Worm (Caenorhabditis elegans) whole organism, late embryonic: ENCODE results near the gene F45G2.7.

Experiments
- C08G9.2 ChIP-seq: sonication (generic microtip); optimal IDR thresholded peaks from 2 replicates; lab custom pipeline; 2016; ENCODE audit warnings: mild to moderate bottlenecking, missing genetic modification characterization, moderate library complexity, missing compliant biosample characterization
- K09A11.1 ChIP-seq: sonication (generic microtip); optimal IDR thresholded peaks from 2 replicates; lab custom pipeline; 2017; ENCODE audit warnings: antibody characterized with exemption, mild to moderate bottlenecking, missing genetic modification characterization, missing compliant biosample characterization; ENCODE audit not compliant: insufficient read depth
- T23F11.4 ChIP-seq: fragments of 200-800 bp; sonication (Bioruptor generic); optimal IDR thresholded peaks from 2 replicates; lab custom pipeline; 2018; ENCODE audit warnings: mild to moderate bottlenecking, missing genetic modification characterization, missing compliant biosample characterization
- Y22D7AL.16 ChIP-seq: sonication (generic microtip); optimal IDR thresholded peaks from 2 replicates; lab custom pipeline; 2016; ENCODE audit warnings: missing genetic modification characterization, missing compliant biosample characterization
- ama-1 ChIP-seq: fragments of 150-350 bp; optimal IDR thresholded peaks from 2 replicates; lab custom pipeline; 2014
- ceh-18 ChIP-seq: sonication (generic microtip); optimal IDR thresholded peaks from 2 replicates; lab custom pipeline; 2016; ENCODE audit warnings: missing genetic modification characterization, missing compliant biosample characterization
- ceh-19 ChIP-seq: fragments of 200-800 bp; sonication (Bioruptor generic); optimal IDR thresholded peaks from 2 replicates; lab custom pipeline; 2018; ENCODE audit warnings: mild to moderate bottlenecking, missing genetic modification characterization, missing compliant biosample characterization
- ceh-24 ChIP-seq: sonication (generic microtip); optimal IDR thresholded peaks from 2 replicates; lab custom pipeline; 2016; ENCODE audit warnings: mild to moderate bottlenecking, missing genetic modification characterization, missing compliant biosample characterization
- ceh-30 ChIP-seq: fragments of 150-350 bp; optimal IDR thresholded peaks from 2 replicates; lab custom pipeline; 2014; ENCODE audit warnings: missing biosample characterization, missing genetic modification characterization
- ceh-31 ChIP-seq: sonication (generic microtip); optimal IDR thresholded peaks from 2 replicates; lab custom pipeline; 2016; ENCODE audit warnings: missing genetic modification characterization, missing compliant biosample characterization
- ceh-34 ChIP-seq: sonication (generic microtip); optimal IDR thresholded peaks from 2 replicates; lab custom pipeline; 2016; ENCODE audit warnings: mild to moderate bottlenecking, missing genetic modification characterization, missing compliant biosample characterization
- ceh-48 ChIP-seq: sonication (generic microtip); optimal IDR thresholded peaks from 2 replicates; lab custom pipeline; 2016; ENCODE audit warnings: missing genetic modification characterization, inconsistent platforms, missing compliant biosample characterization
- ceh-6 ChIP-seq: fragments of 200-800 bp; sonication (Bioruptor generic); optimal IDR thresholded peaks from 2 replicates; lab custom pipeline; 2018; ENCODE audit warnings: mild to moderate bottlenecking, missing genetic modification characterization, missing compliant biosample characterization
- dmd-4 ChIP-seq: sonication (generic microtip); optimal IDR thresholded peaks from 2 replicates; lab custom pipeline; 2016; ENCODE audit warnings: borderline replicate concordance, missing genetic modification characterization, missing compliant biosample characterization
- dve-1 ChIP-seq: sonication (generic microtip); optimal IDR thresholded peaks from 2 replicates; lab custom pipeline; 2017; ENCODE audit warnings: antibody characterized with exemption, mild to moderate bottlenecking, missing genetic modification characterization, missing compliant biosample characterization
- elt-2 ChIP-seq: sonication (generic microtip); optimal IDR thresholded peaks from 2 replicates; lab custom pipeline; 2016; ENCODE audit warnings: missing genetic modification reagents, missing genetic modification characterization, missing compliant biosample characterization
- elt-4 ChIP-seq: sonication (generic microtip); optimal IDR thresholded peaks from 2 replicates; lab custom pipeline; 2016; ENCODE audit warnings: missing genetic modification characterization, missing compliant biosample characterization
- ets-4 ChIP-seq: sonication (generic microtip); optimal IDR thresholded peaks from 2 replicates; lab custom pipeline; 2016; ENCODE audit warnings: missing genetic modification characterization, missing compliant biosample characterization
- eyg-1 ChIP-seq: sonication (generic microtip); optimal IDR thresholded peaks from 2 replicates; lab custom pipeline; 2016; ENCODE audit warnings: missing genotype, missing genetic modification characterization, missing compliant biosample characterization
- fkh-10 ChIP-seq: fragments of 150-350 bp; optimal IDR thresholded peaks from 2 replicates; lab custom pipeline; 2014; ENCODE audit warnings: missing biosample characterization, missing genetic modification reagents, missing genetic modification characterization
- gmeb-2 ChIP-seq: sonication (generic microtip); optimal IDR thresholded peaks from 2 replicates; lab custom pipeline; 2016; ENCODE audit warnings: missing genetic modification characterization, inconsistent platforms, missing compliant biosample characterization
- hlh-13 ChIP-seq: fragments of 200-800 bp; sonication (Bioruptor generic); optimal IDR thresholded peaks from 2 replicates; lab custom pipeline; 2018; ENCODE audit warnings: mild to moderate bottlenecking, missing genetic modification characterization, missing compliant biosample characterization
- hlh-6 ChIP-seq: sonication (generic microtip); optimal IDR thresholded peaks from 2 replicates; lab custom pipeline; 2016; ENCODE audit warnings: missing genotype, missing genetic modification characterization, missing compliant biosample characterization
- mec-3 ChIP-seq: sonication (generic microtip); optimal IDR thresholded peaks from 2 replicates; lab custom pipeline; 2016; ENCODE audit warnings: borderline replicate concordance, missing genetic modification characterization, missing compliant biosample characterization
- nfya-1 ChIP-seq: sonication (generic microtip); optimal IDR thresholded peaks from 2 replicates; lab custom pipeline; 2017; ENCODE audit warnings: missing genetic modification characterization, mild to moderate bottlenecking, missing compliant biosample characterization, antibody characterized with exemption, moderate library complexity
- nhr-11 ChIP-seq: fragments of 150-350 bp; optimal IDR thresholded peaks from 2 replicates; lab custom pipeline; 2014; ENCODE audit warnings: missing biosample characterization, missing genetic modification characterization
- odd-2 ChIP-seq: sonication (generic microtip); optimal IDR thresholded peaks from 2 replicates; lab custom pipeline; 2017; ENCODE audit warnings: antibody characterized with exemption, mild to moderate bottlenecking, missing genetic modification characterization, missing compliant biosample characterization
- pax-1 ChIP-seq: fragments of 150-350 bp; optimal IDR thresholded peaks from 2 replicates; lab custom pipeline; 2014; ENCODE audit warnings: missing biosample characterization, missing genetic modification characterization
- pqm-1 ChIP-seq: sonication (generic microtip); optimal IDR thresholded peaks from 2 replicates; lab custom pipeline; 2016; ENCODE audit warnings: missing genetic modification characterization, missing compliant biosample characterization
- ref-2 ChIP-seq: sonication (generic microtip); optimal IDR thresholded peaks from 2 replicates; lab custom pipeline; 2016; ENCODE audit warnings: missing genetic modification characterization, missing compliant biosample characterization
- sdc-2 ChIP-seq: sonication (generic microtip); optimal IDR thresholded peaks from 2 replicates; lab custom pipeline; 2016; ENCODE audit warnings: missing genotype, missing genetic modification characterization, missing compliant biosample characterization
- sox-2 ChIP-seq: fragments of 200-800 bp; sonication (Bioruptor generic); IDR thresholded peaks from 2 replicates; pipeline ENCODE4 v1.3.6; 2022; ENCODE audit warnings: missing genetic modification reagents, missing genetic modification characterization, missing compliant biosample characterization
- sox-4 ChIP-seq: sonication (generic microtip); optimal IDR thresholded peaks from 2 replicates; lab custom pipeline; 2017; ENCODE audit warnings: mild to moderate bottlenecking, missing genetic modification characterization, inconsistent platforms, missing compliant biosample characterization
- syd-9 ChIP-seq: sonication (generic microtip); optimal IDR thresholded peaks from 2 replicates; lab custom pipeline; 2016; ENCODE audit warnings: mild to moderate bottlenecking, missing genetic modification characterization, moderate library complexity, missing compliant biosample characterization
- tbx-7 ChIP-seq: sonication (generic microtip); optimal IDR thresholded peaks from 2 replicates; lab custom pipeline; 2016; ENCODE audit warnings: missing genotype, missing genetic modification characterization, missing compliant biosample characterization
- unc-3 ChIP-seq, 2 experiments: fragments of 200-800 bp in 1 of 2; sonication (Bioruptor generic) in 1 of 2; sonication (generic microtip) in 1 of 2; conservative IDR thresholded peaks in 1 of 2; optimal IDR thresholded peaks in 1 of 2; 2 replicates each; pipeline versions ENCODE4 v1.3.6 to Lab custom; 2016 to 2022; ENCODE audit warnings: missing compliant biosample characterization in 2 of 2, missing genetic modification characterization in 2 of 2, missing genetic modification reagents in 1 of 2
- unc-42 ChIP-seq: sonication (generic microtip); optimal IDR thresholded peaks from 2 replicates; lab custom pipeline; 2016; ENCODE audit warnings: missing genotype, missing genetic modification characterization, missing compliant biosample characterization
- unc-55 ChIP-seq: sonication (generic microtip); optimal IDR thresholded peaks from 2 replicates; lab custom pipeline; 2017; ENCODE audit warnings: missing biosample characterization, missing genetic modification reagents, missing genetic modification characterization
- unc-86 ChIP-seq: sonication (generic microtip); optimal IDR thresholded peaks from 2 replicates; lab custom pipeline; 2016; ENCODE audit warnings: missing genetic modification characterization, missing compliant biosample characterization
- zip-5 ChIP-seq: sonication (generic microtip); optimal IDR thresholded peaks from 2 replicates; lab custom pipeline; 2016; ENCODE audit warnings: missing genetic modification characterization, missing compliant biosample characterization
- ztf-16 ChIP-seq: sonication (generic microtip); optimal IDR thresholded peaks from 2 replicates; lab custom pipeline; 2017; ENCODE audit warnings: missing genetic modification characterization, missing compliant biosample characterization

Gene F45G2.7

DNA sequence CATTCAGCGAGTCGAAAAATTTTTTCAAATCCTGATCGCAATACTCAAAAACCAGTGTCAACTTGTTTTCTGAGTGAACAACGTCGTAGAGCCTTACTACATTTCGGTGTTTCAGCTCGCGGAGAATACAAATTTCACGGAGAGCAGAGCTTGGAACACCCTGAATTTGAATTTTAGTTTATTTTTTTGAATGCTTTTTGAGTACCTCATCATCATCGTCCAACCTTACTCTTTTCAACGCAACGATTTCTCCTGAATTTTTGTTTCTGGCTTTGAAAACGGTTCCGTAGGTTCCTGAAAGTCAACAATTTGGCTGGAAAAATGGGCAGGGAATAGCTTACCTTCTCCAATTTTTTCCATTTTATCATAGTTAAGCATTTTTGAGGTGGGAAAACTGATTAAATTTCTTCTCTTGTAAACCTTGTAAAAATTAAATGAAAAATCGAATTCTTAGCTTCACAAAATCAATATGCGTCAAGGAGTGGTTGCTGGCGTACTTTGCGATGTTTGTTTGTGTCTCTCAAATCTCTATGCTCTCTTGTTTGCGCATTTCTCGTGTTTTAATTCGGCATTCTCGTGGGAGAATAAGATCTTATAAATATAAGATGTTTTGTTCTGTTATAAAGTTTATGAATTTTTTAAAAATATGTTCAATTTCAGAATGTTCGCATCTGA lies 31.8 kb upstream of the F45G2.7 start, which contains the start of gene cdk-5:
TSS of gene cdk-5 (minus strand) at position 425 of the 675 bp plus-strand sequence.
- TF ChIP-seq nfya-1 (tag; lab: Kevin White, UChicago), result peak; percentile 88
- peak; percentile 75 for TF ChIP-seq unc-42 (tag; lab: Kevin White, UChicago)
- TF ChIP-seq ceh-31, result peak; percentile 29
- TF ChIP-seq ceh-30 (tag; lab: Kevin White, UChicago), result peak; percentile 60
- TF ChIP-seq pax-1, result peak; percentile 70
- no peak for TF ChIP-seq ama-1
- TF ChIP-seq elt-4, result no peak
- peak; percentile 58 for TF ChIP-seq dve-1
- no peak for TF ChIP-seq T23F11.4
- TF ChIP-seq unc-55 (GFP tag; lab: Kevin White, UChicago), result peak; percentile 29
- peak; percentile 69 for TF ChIP-seq ceh-48 (tag; lab: Kevin White, UChicago)

DNA sequence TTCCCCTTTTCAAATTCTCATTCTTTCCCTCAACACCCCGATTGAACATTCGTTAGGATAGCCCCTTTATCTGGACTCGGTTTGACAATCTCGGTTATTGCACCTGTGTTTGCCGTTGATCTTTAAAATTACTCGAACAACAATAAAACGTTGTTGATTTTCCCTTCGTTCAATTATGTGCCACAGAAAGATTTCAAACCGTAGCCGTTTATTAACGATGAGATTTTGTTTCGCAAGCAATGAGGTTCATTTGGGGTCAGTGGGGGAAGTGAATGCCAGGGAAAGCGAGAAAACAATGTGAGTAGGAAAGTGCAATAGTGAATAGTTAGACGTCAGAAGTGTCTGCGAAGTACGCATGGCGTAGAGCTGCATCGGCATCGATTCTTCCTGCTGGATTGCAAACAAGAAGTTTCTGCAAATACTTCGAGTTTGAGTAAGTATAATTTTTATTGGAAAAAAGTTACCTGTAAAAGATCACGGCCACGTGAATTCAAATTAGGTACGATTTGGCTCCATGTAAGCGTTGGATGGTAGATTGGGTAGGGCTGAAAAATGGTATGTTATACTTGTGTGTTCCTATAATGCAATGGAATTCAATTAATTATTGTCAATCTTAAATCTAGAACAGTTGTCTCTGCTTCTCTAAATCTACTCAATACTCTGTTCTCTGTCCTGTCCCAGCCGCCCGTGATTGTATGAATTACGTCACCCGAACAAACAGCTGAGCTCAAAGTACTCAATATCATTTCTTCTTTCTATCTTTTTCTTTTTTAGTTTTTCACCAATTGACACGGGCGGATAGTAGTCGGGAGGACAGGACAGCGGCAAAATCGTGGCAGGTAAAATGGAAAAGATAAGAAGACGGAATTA lies 30.4 kb upstream of the F45G2.7 start, which contains the start of gene kel-3:
TSS of gene kel-3 (plus strand) at position 328 of the 870 bp plus-strand sequence.
- TF ChIP-seq nfya-1 (tag; lab: Kevin White, UChicago) (no peak), ama-1 (peak; percentile 85), C08G9.2 (tag; lab: Kevin White, UChicago) (no peak), pqm-1 (tag; lab: Kevin White, UChicago) (peak; percentile 8), unc-55 (GFP tag; lab: Kevin White, UChicago) (peak; percentile 49), elt-2 (tag; lab: Kevin White, UChicago) (peak; percentile 63), syd-9 (tag; lab: Kevin White, UChicago) (no peak), ceh-18 (tag; lab: Kevin White, UChicago) (peak; percentile 34), odd-2 (tag; lab: Kevin White, UChicago) (no peak), sox-2 (GFP tag; lab: Robert Waterston, UW) (no peak), sdc-2 (tag; lab: Kevin White, UChicago) (no peak)

DNA sequence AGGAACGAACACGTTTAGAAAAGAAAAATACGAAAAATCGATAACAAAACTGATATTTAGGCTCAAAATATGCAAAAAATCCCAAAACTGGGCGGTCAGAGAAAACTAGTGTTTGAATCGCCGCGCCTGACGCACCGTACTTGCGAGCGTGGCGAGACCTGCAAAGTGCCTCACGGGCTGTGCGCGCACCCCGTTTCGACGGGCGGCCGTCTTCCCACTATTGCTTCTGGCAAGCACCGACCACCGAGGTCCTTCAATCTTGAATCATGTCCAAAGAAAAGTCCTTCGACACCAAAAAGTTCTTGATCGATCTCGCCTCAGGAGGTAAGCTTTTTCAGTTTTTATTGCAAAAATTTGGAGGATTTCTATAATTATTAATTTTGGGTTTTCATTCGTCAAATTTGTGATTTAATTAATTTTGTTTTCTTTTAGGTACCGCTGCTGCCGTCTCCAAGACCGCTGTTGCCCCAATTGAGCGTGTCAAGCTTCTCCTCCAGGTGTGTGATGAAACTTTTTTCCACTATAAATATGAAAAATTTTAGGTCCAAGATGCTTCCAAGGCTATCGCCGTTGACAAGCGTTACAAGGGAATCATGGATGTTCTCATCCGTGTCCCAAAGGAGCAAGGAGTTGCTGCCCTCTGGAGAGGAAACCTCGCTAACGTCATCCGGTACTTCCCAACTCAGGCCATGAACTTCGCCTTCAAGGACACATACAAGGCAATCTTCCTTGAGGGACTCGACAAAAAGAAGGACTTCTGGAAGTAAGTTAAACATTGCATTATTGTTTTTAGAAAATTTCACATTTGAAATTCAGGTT lies 28.9 kb upstream of the F45G2.7 start, which contains the start of gene ant-1.1:
TSS of gene ant-1.1 (plus strand) at position 199 of the 819 bp plus-strand sequence.
- TF ChIP-seq zip-5 (tag; lab: Kevin White, UChicago) (no peak), unc-3 (GFP tag; conservative IDR thresholded peaks at IDR 0.05; lab: Robert Waterston, UW) (0 out of 2 replicates have a peak, but pooled peaks have one; percentile 29), unc-3 (tag; optimal IDR thresholded peaks at IDR 0.05; lab: Kevin White, UChicago) (no peak), fkh-10 (GFP tag; lab: Kevin White, UChicago) (no peak), ceh-31 (peak; percentile 83), dmd-4 (tag; lab: Kevin White, UChicago) (no peak), mec-3 (tag; lab: Kevin White, UChicago) (no peak), tbx-7 (tag; lab: Kevin White, UChicago) (no peak), ceh-6 (GFP tag; lab: Kevin White, UChicago) (no peak), ztf-16 (tag; lab: Kevin White, UChicago) (peak; percentile 31), unc-86 (tag; lab: Kevin White, UChicago) (peak; percentile 55), ceh-19 (GFP tag; lab: Kevin White, UChicago) (peak; percentile 42), odd-2 (tag; lab: Kevin White, UChicago) (no peak), pax-1 (peak; percentile 68), elt-4 (no peak), hlh-6 (tag; lab: Kevin White, UChicago) (no peak), hlh-13 (GFP tag; lab: Kevin White, UChicago) (no peak), T23F11.4 (peak; percentile 14), ref-2 (tag; lab: Kevin White, UChicago) (no peak), ceh-34 (tag; lab: Kevin White, UChicago) (peak; percentile 87), ets-4 (peak; percentile 50), C08G9.2 (tag; lab: Kevin White, UChicago) (no peak), eyg-1 (tag; lab: Kevin White, UChicago) (no peak), sox-4 (tag; lab: Kevin White, UChicago) (no peak), gmeb-2 (tag; lab: Kevin White, UChicago) (peak; percentile 49), K09A11.1 (tag; lab: Kevin White, UChicago) (no peak), unc-55 (GFP tag; lab: Kevin White, UChicago) (peak; percentile 65), ceh-24 (tag; lab: Kevin White, UChicago) (peak; percentile 26), Y22D7AL.16 (peak; percentile 40), pqm-1 (tag; lab: Kevin White, UChicago) (no peak), nhr-11 (tag; lab: Kevin White, UChicago) (no peak)
